Worm (Caenorhabditis elegans) whole organism, L4 larva: ENCODE results near the gene F11D11.21.

ENCODE experiments used
- F10B5.3 ChIP-seq: sonication (generic microtip); optimal IDR thresholded peaks from 2 replicates; lab custom pipeline; 2016; ENCODE audit warnings: mild to moderate bottlenecking, missing genetic modification characterization, missing compliant biosample characterization
- F37D6.2 ChIP-seq: sonication (generic microtip); optimal IDR thresholded peaks from 2 replicates; lab custom pipeline; 2016; ENCODE audit warnings: mild to moderate bottlenecking, missing genetic modification characterization, missing compliant biosample characterization
- F44E2.7 ChIP-seq: fragments of 200-800 bp; sonication (Bioruptor generic); IDR thresholded peaks from 2 replicates; pipeline ENCODE4 v2.1.2; 2022; ENCODE audit warnings: missing genetic modification characterization, missing compliant biosample characterization
- F49E8.2 ChIP-seq: sonication (generic microtip); optimal IDR thresholded peaks from 2 replicates; lab custom pipeline; 2016; ENCODE audit warnings: missing compliant biosample characterization, mild to moderate bottlenecking, missing genetic modification characterization, borderline replicate concordance
- Y75B8A.6 ChIP-seq: fragments of 200-800 bp; sonication (Bioruptor generic); IDR thresholded peaks from 2 replicates; pipeline ENCODE4 v1.3.6; 2022; ENCODE audit warnings: missing genetic modification reagents, missing genetic modification characterization, missing compliant biosample characterization
- ZK337.2 ChIP-seq: fragments of 200-800 bp; sonication (Bioruptor generic); IDR thresholded peaks from 2 replicates; pipeline ENCODE4 v1.3.6; 2022; ENCODE audit warnings: missing genetic modification reagents, missing genetic modification characterization, missing compliant biosample characterization
- aha-1 ChIP-seq: fragments of 150-350 bp; peaks from one replicate; lab custom pipeline; 2014; ENCODE audit warnings: missing biosample characterization, missing genetic modification characterization
- ceh-32 ChIP-seq: sonication (generic microtip); optimal IDR thresholded peaks from 2 replicates; lab custom pipeline; 2016; ENCODE audit warnings: mild to moderate bottlenecking, missing genetic modification characterization, missing compliant biosample characterization; ENCODE audit not compliant: poor library complexity
- ceh-44 ChIP-seq: fragments of 200-800 bp; sonication (Bioruptor generic); IDR thresholded peaks from 2 replicates; pipeline ENCODE4 v1.3.6; 2022; ENCODE audit warnings: missing genetic modification reagents, missing genetic modification characterization, missing compliant biosample characterization
- ceh-82 ChIP-seq: sonication (generic microtip); optimal IDR thresholded peaks from 2 replicates; lab custom pipeline; 2017; ENCODE audit warnings: missing biosample characterization, missing genetic modification characterization
- ces-1 ChIP-seq: fragments of 150-350 bp; sonication (generic microtip); optimal IDR thresholded peaks from 4 replicates; lab custom pipeline; 2014; ENCODE audit warnings: missing biosample characterization, missing genetic modification reagents, missing genetic modification characterization
- daf-8 ChIP-seq: fragments of 200-800 bp; sonication (Bioruptor generic); IDR thresholded peaks from 2 replicates; pipeline ENCODE4 v1.3.6; 2022; ENCODE audit warnings: missing genetic modification characterization, missing compliant biosample characterization
- fos-1 ChIP-seq: fragments of 150-350 bp; optimal IDR thresholded peaks from 2 replicates; lab custom pipeline; 2014; ENCODE audit warnings: missing biosample characterization, missing genetic modification characterization
- gei-8 ChIP-seq: fragments of 200-800 bp; sonication (Bioruptor generic); optimal IDR thresholded peaks from 2 replicates; lab custom pipeline; 2018; ENCODE audit warnings: mild to moderate bottlenecking, missing genetic modification characterization, missing compliant biosample characterization
- hif-1 ChIP-seq, 2 experiments: sonication (generic microtip); optimal IDR thresholded peaks; 2 replicates each; lab custom pipeline; 2016 to 2017; ENCODE audit warnings: missing compliant biosample characterization in 2 of 2, missing genetic modification characterization in 2 of 2, missing genetic modification reagents in 2 of 2, missing genotype in 2 of 2, mild to moderate bottlenecking in 1 of 2
- hmg-1.1 ChIP-seq: fragments of 200-800 bp; sonication (Bioruptor generic); IDR thresholded peaks from 2 replicates; pipeline ENCODE4 v1.3.6; 2022; ENCODE audit warnings: missing genetic modification reagents, missing genetic modification characterization, missing compliant biosample characterization
- jun-1 ChIP-seq: fragments of 150-350 bp; optimal IDR thresholded peaks from 2 replicates; lab custom pipeline; 2014; ENCODE audit warnings: missing biosample characterization, missing genetic modification reagents, missing genetic modification characterization
- lim-7 ChIP-seq: fragments of 200-800 bp; sonication (Bioruptor generic); IDR thresholded peaks from 2 replicates; pipeline ENCODE4 v1.3.6; 2022; ENCODE audit warnings: missing genetic modification characterization, missing compliant biosample characterization
- lin-1 ChIP-seq: fragments of 200-800 bp; sonication (Bioruptor generic); IDR thresholded peaks from 2 replicates; pipeline ENCODE4 v1.3.6; 2022; ENCODE audit warnings: missing genetic modification reagents, missing genetic modification characterization, missing compliant biosample characterization
- lin-13 ChIP-seq: fragments of 150-350 bp; optimal IDR thresholded peaks from 2 replicates; lab custom pipeline; 2014; ENCODE audit warnings: missing biosample characterization, missing genetic modification reagents, missing genetic modification characterization
- lin-39 ChIP-seq: fragments of 150-350 bp; optimal IDR thresholded peaks from 2 replicates; lab custom pipeline; 2014; ENCODE audit warnings: missing biosample characterization, missing genetic modification reagents, missing genetic modification characterization
- lir-3 ChIP-seq: sonication (generic microtip); optimal IDR thresholded peaks from 2 replicates; lab custom pipeline; 2016; ENCODE audit warnings: mild to moderate bottlenecking, missing genetic modification characterization, missing compliant biosample characterization
- mdl-1 ChIP-seq, 2 experiments: fragments of 150-350 bp in 1 of 2; sonication (generic microtip) in 1 of 2; optimal IDR thresholded peaks; 2 replicates each; lab custom pipeline; 2014 to 2017; ENCODE audit warnings: missing biosample characterization in 2 of 2, missing genetic modification characterization in 2 of 2
- mxl-2 ChIP-seq: fragments of 200-800 bp; sonication (Bioruptor generic); conservative IDR thresholded peaks from 2 replicates; pipeline ENCODE4 v1.3.6; 2022; ENCODE audit warnings: missing genetic modification reagents, missing genetic modification characterization, missing compliant biosample characterization
- nhr-102 ChIP-seq: sonication (generic microtip); optimal IDR thresholded peaks from 2 replicates; lab custom pipeline; 2016; ENCODE audit warnings: mild to moderate bottlenecking, missing genetic modification characterization, moderate library complexity, missing compliant biosample characterization
- nhr-11 ChIP-seq: fragments of 150-350 bp; optimal IDR thresholded peaks from 2 replicates; lab custom pipeline; 2014; ENCODE audit warnings: missing biosample characterization, missing genetic modification characterization
- nhr-6 ChIP-seq: fragments of 150-350 bp; optimal IDR thresholded peaks from 2 replicates; lab custom pipeline; 2014; ENCODE audit warnings: missing biosample characterization, missing genetic modification characterization
- nhr-76 ChIP-seq: fragments of 150-350 bp; optimal IDR thresholded peaks from 2 replicates; lab custom pipeline; 2014; ENCODE audit warnings: missing biosample characterization, missing genetic modification characterization
- pqm-1 ChIP-seq: sonication (generic microtip); optimal IDR thresholded peaks from 2 replicates; lab custom pipeline; 2017; ENCODE audit warnings: missing biosample characterization, missing genetic modification characterization
- set-16 ChIP-seq: fragments of 200-800 bp; sonication (Bioruptor generic); IDR thresholded peaks from 2 replicates; pipeline ENCODE4 v1.3.6; 2022; ENCODE audit warnings: missing genetic modification reagents, missing genetic modification characterization, missing compliant biosample characterization
- tra-1 ChIP-seq: fragments of 200-800 bp; sonication (Bioruptor generic); IDR thresholded peaks from 2 replicates; pipeline ENCODE4 v1.3.6; 2022; ENCODE audit warnings: missing genetic modification reagents, missing genetic modification characterization, missing compliant biosample characterization
- unc-130 ChIP-seq: sonication (generic microtip); optimal IDR thresholded peaks from 2 replicates; lab custom pipeline; 2016; ENCODE audit warnings: missing genetic modification reagents, missing genetic modification characterization, missing compliant biosample characterization
- zfp-2 ChIP-seq: sonication (generic microtip); optimal IDR thresholded peaks from 2 replicates; lab custom pipeline; 2016; ENCODE audit warnings: mild to moderate bottlenecking, missing genetic modification characterization, missing compliant biosample characterization
- zip-11 ChIP-seq: fragments of 200-800 bp; sonication (Bioruptor generic); IDR thresholded peaks from 2 replicates; pipeline ENCODE4 v1.3.6; 2022; ENCODE audit warnings: missing genetic modification characterization, missing compliant biosample characterization

F11D11.21 gene

ce11 chrV:18734381-18734780 lies 16.0 kb downstream of the F11D11.21 start, which contains the start of gene scl-20:
Gene scl-20 (minus strand): TSS chrV:18734481.
- TF ChIP-seq F44E2.7 (no peak), ces-1 (GFP tag; lab: Kevin White, UChicago) (no peak), nhr-76 (tag; lab: Kevin White, UChicago) (no peak), F37D6.2 (tag; lab: Kevin White, UChicago) (no peak), F10B5.3 (tag; lab: Kevin White, UChicago) (no peak), nhr-102 (tag; lab: Kevin White, UChicago) (no peak), zfp-2 (tag; lab: Kevin White, UChicago) (no peak), nhr-6 (no peak), hmg-1.1 (GFP tag; lab: Robert Waterston, UW) (no peak), lin-1 (GFP tag; lab: Robert Waterston, UW) (no peak), ZK337.2 (GFP tag; lab: Robert Waterston, UW) (no peak), Y75B8A.6 (GFP tag; lab: Robert Waterston, UW) (no peak), lim-7 (GFP tag; lab: Robert Waterston, UW) (no peak), zip-11 (GFP tag; lab: Robert Waterston, UW) (no peak), daf-8 (GFP tag; lab: Robert Waterston, UW) (no peak)
- TF ChIP-seq, all 104 proteins: peak for 0

ce11 chrV:18733942-18734341 lies 16.4 kb downstream of the F11D11.21 start:
- TF ChIP-seq set-16 (GFP tag; lab: Robert Waterston, UW) (no peak), nhr-102 (tag; lab: Kevin White, UChicago) (no peak)

- no peak for TF ChIP-seq pqm-1 (tag; lab: Kevin White, UChicago)
- no peak for TF ChIP-seq unc-130 (GFP tag; lab: Kevin White, UChicago)
- no peak for TF ChIP-seq lin-39
- no peak for TF ChIP-seq jun-1 (tag; lab: Kevin White, UChicago)
These were observed 18.7 kb downstream of the F11D11.21 start, which contains the start of the genes asp-18 and scl-19 for ce11 chrV:18731579-18732041. Gene asp-18 (minus strand): TSS chrV:18731679. Gene scl-19 (plus strand): TSS chrV:18731991.

- TF ChIP-seq nhr-11 (tag; lab: Kevin White, UChicago) (no peak), set-16 (GFP tag; lab: Robert Waterston, UW) (peak; percentile 62), fos-1 (tag; lab: Kevin White, UChicago) (no peak), lir-3 (no peak)
These were observed 20.9 kb downstream of the F11D11.21 start, which contains the start of gene asp-19 for ce11 chrV:18729324-18729924. Gene asp-19 (minus strand): TSS chrV:18729374.

- TF ChIP-seq mxl-2 (GFP tag; lab: Robert Waterston, UW), result no peak
- TF ChIP-seq ceh-44 (GFP tag; lab: Robert Waterston, UW), result no peak
- TF ChIP-seq aha-1, result no peak
- no peak for TF ChIP-seq gei-8 (GFP tag; lab: Kevin White, UChicago)
- TF ChIP-seq ceh-82 (tag; lab: Kevin White, UChicago), result no peak
- TF ChIP-seq F49E8.2 (tag; lab: Kevin White, UChicago), result no peak
- no peak for TF ChIP-seq ceh-32 (tag; lab: Kevin White, UChicago)
- TF ChIP-seq hif-1 (tag; optimal IDR thresholded peaks at IDR 0.05; lab: Kevin White, UChicago), result no peak
- no peak for TF ChIP-seq F44E2.7
- no peak for TF ChIP-seq tra-1
- no peak for TF ChIP-seq mdl-1 (tag; optimal IDR thresholded peaks at IDR 0.05; lab: Kevin White, UChicago)
- TF ChIP-seq lin-13 (GFP tag; lab: Kevin White, UChicago), result no peak
- TF ChIP-seq, all 104 proteins: peak for 0
These were observed 24.5 kb downstream of the F11D11.21 start for ce11 chrV:18725858-18726257.
